Worm (Caenorhabditis elegans): Measurements from ENCODE around the gene fkh-7.

The fkh-7 gene

ce11 chrIV:5591134-5591533, 6.7 kb downstream of the fkh-7 start:
- no peak for TF ChIP-seq ztf-7 (tag; optimal IDR thresholded peaks at IDR 0.05)
- no peak for TF ChIP-seq ZK546.5 (tag; optimal IDR thresholded peaks at IDR 0.05)
- peak; percentile 61 for TF ChIP-seq nhr-76 (tag; optimal IDR thresholded peaks at IDR 0.05)
- peak; percentile 48; the same call in 1 of the 2 replicates for TF ChIP-seq hmg-1.1 (GFP tag; IDR thresholded peaks at IDR 0.05)
- peak; percentile 89 for TF ChIP-seq mdt-29 (GFP tag; IDR thresholded peaks at IDR 0.05)
- peak; percentile 92 to 95 for TF ChIP-seq daf-16 (GFP tag; optimal IDR thresholded peaks at IDR 0.05)
- TF ChIP-seq daf-16 (tag; optimal IDR thresholded peaks at IDR 0.05), result peak; percentile 99
- peak; percentile 75 for TF ChIP-seq pqm-1 (tag; optimal IDR thresholded peaks at IDR 0.05)
- no peak for TF ChIP-seq nhr-111 (GFP tag; optimal IDR thresholded peaks at IDR 0.05)
- peak; percentile 80 for TF ChIP-seq zfp-3 (GFP tag; conservative IDR thresholded peaks at IDR 0.05)
- peak; percentile 36 for TF ChIP-seq ama-1 (optimal IDR thresholded peaks at IDR 0.05)
- TF ChIP-seq snpc-4 (tag; optimal IDR thresholded peaks at IDR 0.05), result peak; percentile 5
- TF ChIP-seq set-16 (GFP tag; IDR thresholded peaks at IDR 0.05), result 0 out of 2 replicates have a peak, but pooled peaks have one; percentile 9
- TF ChIP-seq dmd-9 (GFP tag; IDR thresholded peaks at IDR 0.05), result no peak
- peak; percentile 99 for TF ChIP-seq dve-1 (tag; optimal IDR thresholded peaks at IDR 0.05; ENCODE audit: insufficient read depth)
- TF ChIP-seq mxl-3 (GFP tag; optimal IDR thresholded peaks at IDR 0.05), result peak; percentile 87
- no peak for TF ChIP-seq fos-1 (tag; optimal IDR thresholded peaks at IDR 0.05)
- TF ChIP-seq nhr-10 (tag; optimal IDR thresholded peaks at IDR 0.05), result peak; percentile 22
- no peak for TF ChIP-seq F10B5.3 (tag; optimal IDR thresholded peaks at IDR 0.05)
- peak; percentile 48 for TF ChIP-seq mes-2 (tag; optimal IDR thresholded peaks at IDR 0.05; ENCODE audit: poor library complexity, severe bottlenecking)
- TF ChIP-seq nhr-25 (tag; optimal IDR thresholded peaks at IDR 0.05; ENCODE audit: borderline replicate concordance, insufficient read depth), result peak; percentile 58
- 0 out of 2 replicates have a peak, but pooled peaks have one; percentile 46 for TF ChIP-seq T26A8.4 (GFP tag; IDR thresholded peaks at IDR 0.05)
- TF ChIP-seq ceh-20 (GFP tag; IDR thresholded peaks at IDR 0.05), result peak; percentile 69; the same call in 1 of the 2 replicates
- peak in 1 of 2 experiments; percentile 95 for TF ChIP-seq mdl-1 (tag; optimal IDR thresholded peaks at IDR 0.05)
- TF ChIP-seq aha-1 (tag), result peak; percentile 51
- no peak for TF ChIP-seq F44E2.7 (GFP tag; IDR thresholded peaks at IDR 0.05)
- peak; percentile 75 for TF ChIP-seq T20F7.1 (GFP tag; optimal IDR thresholded peaks at IDR 0.05)
- TF ChIP-seq mep-1 (tag; optimal IDR thresholded peaks at IDR 0.05), result peak; percentile 79
- peak; percentile 91 for TF ChIP-seq cey-2 (tag; optimal IDR thresholded peaks at IDR 0.05; ENCODE audit: borderline replicate concordance, insufficient read depth)
- no peak for TF ChIP-seq duxl-1 (tag; optimal IDR thresholded peaks at IDR 0.05; ENCODE audit: poor library complexity)
- TF ChIP-seq hlh-30 (tag; optimal IDR thresholded peaks at IDR 0.05; ENCODE audit: insufficient read depth), result peak; percentile 98
- TF ChIP-seq php-3 (GFP tag; IDR thresholded peaks at IDR 0.05), result peak; percentile 64; the same call in 1 of the 2 replicates
- TF ChIP-seq nhr-11 (tag; optimal IDR thresholded peaks at IDR 0.05), result peak; percentile 85
- peak; percentile 89 for TF ChIP-seq nhr-48 (tag; optimal IDR thresholded peaks at IDR 0.05)
- peak; percentile 44 to 69 for TF ChIP-seq hif-1 (tag; optimal IDR thresholded peaks at IDR 0.05)
- TF ChIP-seq saeg-2 (GFP tag; IDR thresholded peaks at IDR 0.05), result peak; percentile 69; the same call in 1 of the 2 replicates
- no peak for TF ChIP-seq tag-97 (GFP tag; IDR thresholded peaks at IDR 0.05)
- peak; percentile 77 for TF ChIP-seq nhr-102 (tag; optimal IDR thresholded peaks at IDR 0.05)
- peak; percentile 48 for TF ChIP-seq lin-13 (GFP tag; optimal IDR thresholded peaks at IDR 0.05)
- TF ChIP-seq arid-1 (GFP tag; conservative IDR thresholded peaks at IDR 0.05), result 0 out of 2 replicates have a peak, but pooled peaks have one; percentile 38
- peak; percentile 87 for TF ChIP-seq gei-8 (GFP tag; optimal IDR thresholded peaks at IDR 0.05)
- TF ChIP-seq lin-39 (tag; optimal IDR thresholded peaks at IDR 0.05), result no peak
- TF ChIP-seq lsy-2 (tag; optimal IDR thresholded peaks at IDR 0.05), result peak in 1 of 2 experiments; percentile 84
- peak; percentile 37 for TF ChIP-seq nhr-6 (tag; optimal IDR thresholded peaks at IDR 0.05)
- TF ChIP-seq jun-1 (tag; optimal IDR thresholded peaks at IDR 0.05), result peak; percentile 31
- peak; percentile 43 to 100 for TF ChIP-seq unc-62 (GFP tag; optimal IDR thresholded peaks at IDR 0.05 in 1 of 2)
- no peak for TF ChIP-seq unc-62 (tag; optimal IDR thresholded peaks at IDR 0.05)
- TF ChIP-seq nhr-77 (tag; optimal IDR thresholded peaks at IDR 0.05), result peak; percentile 96
- TF ChIP-seq mxl-2 (GFP tag; conservative IDR thresholded peaks at IDR 0.05), result peak; percentile 64; the same call in 1 of the 2 replicates
- TF ChIP-seq tra-1 (GFP tag; IDR thresholded peaks at IDR 0.05), result peak; percentile 91

Measured in whole organism, L4 larva.